Worm (Caenorhabditis elegans) whole organism, midembryonic: Measurements from ENCODE around the gene pes-8.

Experiments
- T22C8.4 ChIP-seq: fragments of 200-800 bp; sonication (Bioruptor generic); IDR thresholded peaks from 2 replicates; pipeline ENCODE4 v1.3.6; 2022; ENCODE audit warnings: missing genetic modification characterization, missing compliant biosample characterization
- cog-1 ChIP-seq: sonication (generic microtip); optimal IDR thresholded peaks from 2 replicates; lab custom pipeline; 2016; ENCODE audit warnings: missing genetic modification characterization, missing compliant biosample characterization
- flt-1 ChIP-seq: fragments of 200-800 bp; sonication (Bioruptor generic); IDR thresholded peaks from 2 replicates; pipeline ENCODE4 v1.3.6; 2022; ENCODE audit warnings: missing genetic modification characterization, missing compliant biosample characterization
- klf-2 ChIP-seq: fragments of 200-800 bp; sonication (Bioruptor generic); conservative IDR thresholded peaks from 2 replicates; pipeline ENCODE4 v1.3.6; 2022; ENCODE audit warnings: missing genetic modification reagents, missing genetic modification characterization, missing compliant biosample characterization
- med-1 ChIP-seq: sonication (generic microtip); optimal IDR thresholded peaks from 2 replicates; lab custom pipeline; 2017; ENCODE audit warnings: missing genetic modification characterization, mild to moderate bottlenecking, missing compliant biosample characterization, antibody characterized with exemption, missing genetic modification reagents; ENCODE audit not compliant: insufficient read depth
- ref-1 ChIP-seq: fragments of 200-800 bp; sonication (Bioruptor generic); conservative IDR thresholded peaks from 2 replicates; pipeline ENCODE4 v1.3.6; 2022; ENCODE audit warnings: missing genetic modification reagents, missing genetic modification characterization, missing compliant biosample characterization
- tab-1 ChIP-seq: fragments of 200-800 bp; sonication (Bioruptor generic); IDR thresholded peaks from 2 replicates; pipeline ENCODE4 v1.3.6; 2022; ENCODE audit warnings: missing genetic modification characterization, missing compliant biosample characterization
- ztf-23 ChIP-seq: fragments of 200-800 bp; sonication (Bioruptor generic); IDR thresholded peaks from 2 replicates; pipeline ENCODE4 v1.3.6; 2022; ENCODE audit warnings: missing genetic modification reagents, missing genetic modification characterization, missing compliant biosample characterization
- ztf-29 ChIP-seq: fragments of 200-800 bp; sonication (Bioruptor generic); IDR thresholded peaks from 2 replicates; pipeline ENCODE4 v1.3.6; 2022; ENCODE audit warnings: missing genetic modification reagents, missing genetic modification characterization, missing compliant biosample characterization

The pes-8 gene

ce11 chrX:9303422-9303821 is 51.8 kb downstream of the pes-8 start, which contains the start of gene tmc-2:
Gene tmc-2 (plus strand): TSS chrX:9303722.
- no peak for TF ChIP-seq cog-1 (tag; lab: Kevin White, UChicago)
- TF ChIP-seq ztf-29: no peak
- no peak for TF ChIP-seq flt-1
- TF ChIP-seq T22C8.4 (GFP tag; lab: Robert Waterston, UW): no peak
- no peak for TF ChIP-seq ref-1 (GFP tag; lab: Robert Waterston, UW)
- TF ChIP-seq tab-1 (GFP tag; lab: Robert Waterston, UW): no peak
- TF ChIP-seq med-1 (GFP tag; lab: Kevin White, UChicago): no peak
- TF ChIP-seq ztf-23 (GFP tag; lab: Robert Waterston, UW): no peak
- TF ChIP-seq klf-2: no peak
